Worm (Caenorhabditis elegans) whole organism, L4/young adult: ENCODE results near the gene acs-10.

Experiments
- W03F9.2 ChIP-seq: fragments of 150-350 bp; optimal IDR thresholded peaks from 2 replicates; lab custom pipeline; 2014; ENCODE audit warnings: missing biosample characterization, missing genetic modification characterization
- dao-5 ChIP-seq: sonication (generic microtip); optimal IDR thresholded peaks from 2 replicates; lab custom pipeline; 2016; ENCODE audit warnings: missing genotype, missing genetic modification characterization, moderate library complexity, missing compliant biosample characterization
- him-1 ChIP-seq: sonication (generic microtip); optimal IDR thresholded peaks from 2 replicates; lab custom pipeline; 2016; ENCODE audit warnings: missing genotype, missing genetic modification reagents, missing genetic modification characterization, missing compliant biosample characterization

Gene acs-10

ce11 chrV:14146199-14146598 is at the start of gene acs-10:
Gene acs-10, plus strand, starts transcription at chrV:14146499.
- no peak for TF ChIP-seq W03F9.2
- no peak for TF ChIP-seq him-1 (tag; lab: Kevin White, UChicago)
- no peak for TF ChIP-seq dao-5 (tag; lab: Kevin White, UChicago)

ce11 chrV:14097358-14097757 is 48.9 kb upstream of the acs-10 start:
- no peak for TF ChIP-seq him-1 (tag; lab: Kevin White, UChicago)
- no peak for TF ChIP-seq W03F9.2
- TF ChIP-seq dao-5 (tag; lab: Kevin White, UChicago): no peak

ce11 chrV:14098519-14098918 is 47.8 kb upstream of the acs-10 start, which contains the start of the genes D1086.2 and D1086.1:
Gene D1086.2, minus strand, starts transcription at chrV:14098668.
Gene D1086.1, plus strand, starts transcription at chrV:14098858.
- TF ChIP-seq dao-5 (tag; lab: Kevin White, UChicago) (no peak), him-1 (tag; lab: Kevin White, UChicago) (no peak)

- TF ChIP-seq W03F9.2: no peak
- no peak for TF ChIP-seq him-1 (tag; lab: Kevin White, UChicago)
- TF ChIP-seq dao-5 (tag; lab: Kevin White, UChicago): no peak
Measured at ce11 chrV:14100886-14101285, 45.4 kb upstream of the acs-10 start, which contains the start of gene D1086.12. Gene D1086.12, plus strand, starts transcription at chrV:14101186.

ce11 chrV:14103970-14104369 is 42.3 kb upstream of the acs-10 start, which contains the start of gene D1086.9:
Gene D1086.9, plus strand, starts transcription at chrV:14104270.
- TF ChIP-seq W03F9.2: no peak
- no peak for TF ChIP-seq him-1 (tag; lab: Kevin White, UChicago)
- TF ChIP-seq dao-5 (tag; lab: Kevin White, UChicago): no peak

- TF ChIP-seq dao-5 (tag; lab: Kevin White, UChicago) (no peak), him-1 (tag; lab: Kevin White, UChicago) (no peak), W03F9.2 (no peak)
Measured at ce11 chrV:14107511-14107910, 38.8 kb upstream of the acs-10 start, which contains the start of gene H39E23.3. Gene H39E23.3, plus strand, starts transcription at chrV:14107811.

- TF ChIP-seq W03F9.2: no peak
- no peak for TF ChIP-seq him-1 (tag; lab: Kevin White, UChicago)
- no peak for TF ChIP-seq dao-5 (tag; lab: Kevin White, UChicago)
Measured at ce11 chrV:14110042-14110441, 36.3 kb upstream of the acs-10 start, which contains the start of gene H39E23.2. Gene H39E23.2, plus strand, starts transcription at chrV:14110342.

ce11 chrV:14120674-14121073 is 25.6 kb upstream of the acs-10 start:
- TF ChIP-seq W03F9.2 (no peak), him-1 (tag; lab: Kevin White, UChicago) (no peak), dao-5 (tag; lab: Kevin White, UChicago) (no peak)

- TF ChIP-seq W03F9.2 (no peak), him-1 (tag; lab: Kevin White, UChicago) (no peak), dao-5 (tag; lab: Kevin White, UChicago) (no peak)
Measured at ce11 chrV:14123176-14123575, 23.1 kb upstream of the acs-10 start.

- TF ChIP-seq him-1 (tag; lab: Kevin White, UChicago) (no peak), dao-5 (tag; lab: Kevin White, UChicago) (no peak), W03F9.2 (no peak)
Measured at ce11 chrV:14126341-14126924, 19.9 kb upstream of the acs-10 start.

- TF ChIP-seq W03F9.2 (no peak), dao-5 (tag; lab: Kevin White, UChicago) (no peak), him-1 (tag; lab: Kevin White, UChicago) (no peak)
Measured at ce11 chrV:14127834-14128233, 18.5 kb upstream of the acs-10 start.

- TF ChIP-seq dao-5 (tag; lab: Kevin White, UChicago) (no peak), W03F9.2 (no peak), him-1 (tag; lab: Kevin White, UChicago) (no peak)
Measured at ce11 chrV:14128858-14129257, 17.4 kb upstream of the acs-10 start.

ce11 chrV:14130226-14130625 is 16.1 kb upstream of the acs-10 start:
- TF ChIP-seq him-1 (tag; lab: Kevin White, UChicago) (no peak), dao-5 (tag; lab: Kevin White, UChicago) (no peak), W03F9.2 (no peak)

ce11 chrV:14133002-14133763 is 13.1 kb upstream of the acs-10 start:
- TF ChIP-seq him-1 (tag; lab: Kevin White, UChicago) (no peak), dao-5 (tag; lab: Kevin White, UChicago) (no peak), W03F9.2 (no peak)
